Worm (Caenorhabditis elegans) whole organism, midembryonic: Measurements from ENCODE around the gene F17C11.4.

ENCODE experiments used
- T22C8.4 ChIP-seq: fragments of 200-800 bp; sonication (Bioruptor generic); IDR thresholded peaks from 2 replicates; pipeline ENCODE4 v1.3.6; 2022; ENCODE audit warnings: missing genetic modification characterization, missing compliant biosample characterization
- cog-1 ChIP-seq: sonication (generic microtip); optimal IDR thresholded peaks from 2 replicates; lab custom pipeline; 2016; ENCODE audit warnings: missing genetic modification characterization, missing compliant biosample characterization
- flt-1 ChIP-seq: fragments of 200-800 bp; sonication (Bioruptor generic); IDR thresholded peaks from 2 replicates; pipeline ENCODE4 v1.3.6; 2022; ENCODE audit warnings: missing genetic modification characterization, missing compliant biosample characterization
- klf-2 ChIP-seq: fragments of 200-800 bp; sonication (Bioruptor generic); conservative IDR thresholded peaks from 2 replicates; pipeline ENCODE4 v1.3.6; 2022; ENCODE audit warnings: missing genetic modification reagents, missing genetic modification characterization, missing compliant biosample characterization
- ref-1 ChIP-seq: fragments of 200-800 bp; sonication (Bioruptor generic); conservative IDR thresholded peaks from 2 replicates; pipeline ENCODE4 v1.3.6; 2022; ENCODE audit warnings: missing genetic modification reagents, missing genetic modification characterization, missing compliant biosample characterization
- tab-1 ChIP-seq: fragments of 200-800 bp; sonication (Bioruptor generic); IDR thresholded peaks from 2 replicates; pipeline ENCODE4 v1.3.6; 2022; ENCODE audit warnings: missing genetic modification characterization, missing compliant biosample characterization
- ztf-23 ChIP-seq: fragments of 200-800 bp; sonication (Bioruptor generic); IDR thresholded peaks from 2 replicates; pipeline ENCODE4 v1.3.6; 2022; ENCODE audit warnings: missing genetic modification reagents, missing genetic modification characterization, missing compliant biosample characterization
- ztf-29 ChIP-seq: fragments of 200-800 bp; sonication (Bioruptor generic); IDR thresholded peaks from 2 replicates; pipeline ENCODE4 v1.3.6; 2022; ENCODE audit warnings: missing genetic modification reagents, missing genetic modification characterization, missing compliant biosample characterization

DNA sequence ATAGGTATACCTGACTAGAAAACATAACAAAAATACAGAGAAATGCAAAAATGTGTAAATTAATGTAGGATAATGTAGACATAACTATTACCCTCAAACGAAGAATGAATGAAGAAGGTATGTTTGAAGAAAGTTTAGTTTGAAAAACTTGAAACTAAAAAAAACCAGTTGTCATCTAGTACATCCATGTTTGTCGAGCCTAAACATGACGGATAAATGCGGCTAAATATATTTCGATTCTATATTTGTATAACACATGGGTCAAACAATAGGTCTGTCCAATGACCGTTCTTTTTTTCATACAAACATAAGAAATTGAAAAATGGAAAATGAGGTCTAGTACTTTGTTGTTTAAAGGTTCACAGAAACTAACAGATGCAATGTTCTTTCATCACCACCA is 18.4 kb downstream of the F17C11.4 start, which contains the start of gene F17C11.22:
- no peak for TF ChIP-seq ref-1
- no peak for TF ChIP-seq ztf-29
- TF ChIP-seq cog-1 (tag; lab: Kevin White, UChicago) = no peak
- TF ChIP-seq ztf-23 = no peak
- TF ChIP-seq flt-1 (GFP tag; lab: Robert Waterston, UW) = no peak
- TF ChIP-seq klf-2 (GFP tag; lab: Robert Waterston, UW) = no peak
- no peak for TF ChIP-seq tab-1 (GFP tag; lab: Robert Waterston, UW)
- TF ChIP-seq T22C8.4 (GFP tag; lab: Robert Waterston, UW) = no peak
